Fruit fly (Drosophila melanogaster): Measurements from ENCODE around the gene zld.

Gene zld

dm6 chrX:19745908-19746604 lies 37.3 kb downstream of the zld start, which contains the start of gene parvin:
Gene parvin (plus strand): TSS chrX:19746041.
- TF ChIP-seq CG9139 (GFP tag; optimal IDR thresholded peaks at IDR 0.05) (no peak), eg (GFP tag; IDR thresholded peaks at IDR 0.05) (no peak), net (GFP tag; optimal IDR thresholded peaks at IDR 0.05) (no peak), CG10631 (GFP tag; optimal IDR thresholded peaks at IDR 0.05) (no peak), CG34406 (GFP tag; optimal IDR thresholded peaks at IDR 0.05) (no peak), cyc (GFP tag; optimal IDR thresholded peaks at IDR 0.05) (no peak), fd59A (GFP tag; optimal IDR thresholded peaks at IDR 0.05) (no peak), CG8119 (GFP tag; IDR thresholded peaks at IDR 0.05) (no peak), Ets21C (GFP tag; optimal IDR thresholded peaks at IDR 0.05) (no peak), achi (GFP tag; optimal IDR thresholded peaks at IDR 0.05) (peak; percentile 76), Gug (GFP tag; IDR thresholded peaks at IDR 0.05) (no peak), dsx (GFP tag; optimal IDR thresholded peaks at IDR 0.05; ENCODE audit: poor library complexity, severe bottlenecking) (no peak), Blimp-1 (GFP tag; optimal IDR thresholded peaks at IDR 0.05) (no peak), fkh (GFP tag; optimal IDR thresholded peaks at IDR 0.05) (no peak), vri (GFP tag; optimal IDR thresholded peaks at IDR 0.05) (peak; percentile 66), lz (GFP tag; optimal IDR thresholded peaks at IDR 0.05) (no peak), Hr38 (GFP tag; optimal IDR thresholded peaks at IDR 0.05) (no peak), CG11902 (GFP tag; optimal IDR thresholded peaks at IDR 0.05) (no peak), CG6854 (GFP tag; optimal IDR thresholded peaks at IDR 0.05) (no peak), salr (GFP tag; optimal IDR thresholded peaks at IDR 0.05) (no peak), Smox (GFP tag; optimal IDR thresholded peaks at IDR 0.05) (no peak), CG4318 (GFP tag; optimal IDR thresholded peaks at IDR 0.05) (no peak), CG16779 (tag; optimal IDR thresholded peaks at IDR 0.05) (no peak), svp (GFP tag) (no peak), Eip78C (GFP tag) (peak; percentile 56), Eip93F (GFP tag; optimal IDR thresholded peaks at IDR 0.05) (no peak), CG15336 (GFP tag; IDR thresholded peaks at IDR 0.05) (no peak)

- TF ChIP-seq dac (GFP tag; optimal IDR thresholded peaks at IDR 0.05) (peak; percentile 28), CG11294 (GFP tag; IDR thresholded peaks at IDR 0.05) (0 out of 2 replicates have a peak, but pooled peaks have one; percentile 17), CG8319 (GFP tag; optimal IDR thresholded peaks at IDR 0.05) (peak; percentile 1), Gug (GFP tag; IDR thresholded peaks at IDR 0.05) (no peak), Eip78C (GFP tag) (peak; percentile 66), ss (GFP tag; optimal IDR thresholded peaks at IDR 0.05) (peak in 1 of 2 experiments; percentile 30), OdsH (GFP tag; optimal IDR thresholded peaks at IDR 0.05) (no peak), CG10669 (GFP tag; optimal IDR thresholded peaks at IDR 0.05) (no peak), cyc (GFP tag; optimal IDR thresholded peaks at IDR 0.05) (peak; percentile 48), lz (GFP tag; optimal IDR thresholded peaks at IDR 0.05) (peak; percentile 55), dsx (GFP tag; optimal IDR thresholded peaks at IDR 0.05; ENCODE audit: poor library complexity, severe bottlenecking) (no peak), CG6792 (GFP tag; optimal IDR thresholded peaks at IDR 0.05) (peak; percentile 5), esn (GFP tag; optimal IDR thresholded peaks at IDR 0.05) (peak; percentile 48), eg (GFP tag; IDR thresholded peaks at IDR 0.05) (peak; percentile 60; the same call in 1 of the 3 replicates), Sox15 (GFP tag; optimal IDR thresholded peaks at IDR 0.05) (no peak), fd85E (GFP tag; optimal IDR thresholded peaks at IDR 0.05) (no peak), pdm3 (GFP tag; optimal IDR thresholded peaks at IDR 0.05) (no peak), CG6163 (GFP tag; IDR thresholded peaks at IDR 0.05) (peak; percentile 44; the same call in 1 of the 3 replicates), vri (GFP tag; optimal IDR thresholded peaks at IDR 0.05) (peak; percentile 98), Sox14 (GFP tag; optimal IDR thresholded peaks at IDR 0.05) (peak; percentile 65), Ets21C (GFP tag; optimal IDR thresholded peaks at IDR 0.05) (no peak), CG31627 (GFP tag; optimal IDR thresholded peaks at IDR 0.05) (peak; percentile 59), net (GFP tag; optimal IDR thresholded peaks at IDR 0.05) (no peak), Hr39 (GFP tag; optimal IDR thresholded peaks at IDR 0.05) (peak; percentile 39), CG9139 (GFP tag; optimal IDR thresholded peaks at IDR 0.05) (no peak), CG34406 (GFP tag; optimal IDR thresholded peaks at IDR 0.05) (no peak), CG6854 (GFP tag; optimal IDR thresholded peaks at IDR 0.05) (peak; percentile 43), CG3919 (GFP tag; optimal IDR thresholded peaks at IDR 0.05) (peak; percentile 59), achi (GFP tag; optimal IDR thresholded peaks at IDR 0.05) (peak; percentile 100), CG1621 (tag; optimal IDR thresholded peaks at IDR 0.05) (peak; percentile 5), CG16779 (tag; optimal IDR thresholded peaks at IDR 0.05) (no peak), CG3032 (tag; optimal IDR thresholded peaks at IDR 0.05) (peak; percentile 21), CG6276 (GFP tag; optimal IDR thresholded peaks at IDR 0.05) (no peak), CG15336 (GFP tag; IDR thresholded peaks at IDR 0.05) (peak; percentile 34; the same call in 1 of the 2 replicates), Met (GFP tag; optimal IDR thresholded peaks at IDR 0.05) (no peak)
These were observed 39.3 kb downstream of the zld start, which contains the start of the genes CG18809, COX6B, CG33932 and Rpp20 for dm6 chrX:19744003-19744488. Gene CG18809 (minus strand): TSS chrX:19744335. Gene COX6B (minus strand): TSS chrX:19744335. Gene CG33932 (plus strand): TSS chrX:19744431. Gene Rpp20 (plus strand): TSS chrX:19744431.
